Fruit fly (Drosophila melanogaster) Kc167 (cell line): ENCODE data around the gene CG13760.

Source experiments
- Myc ChIP-seq: fragments of >200 bp; optimal IDR thresholded peaks from 2 replicates; lab custom pipeline; 2017; ENCODE audit warnings: missing external identifiers
- Sin3A ChIP-seq: fragments of >200 bp; optimal IDR thresholded peaks from 2 replicates; lab custom pipeline; 2018; ENCODE audit warnings: missing external identifiers
- h ChIP-seq: fragments of >200 bp; optimal IDR thresholded peaks from 3 replicates; lab custom pipeline; 2018; ENCODE audit warnings: missing external identifiers
- insv ChIP-seq: fragments of >200 bp; optimal IDR thresholded peaks from 3 replicates; lab custom pipeline; 2018; ENCODE audit warnings: missing external identifiers
- psq ChIP-seq: fragments of >200 bp; optimal IDR thresholded peaks from 2 replicates; lab custom pipeline; 2017; ENCODE audit warnings: missing external identifiers
- ttk ChIP-seq: sonication (Bioruptor generic); optimal IDR thresholded peaks from 2 replicates; lab custom pipeline; 2017; ENCODE audit warnings: missing external identifiers

Gene CG13760

dm6 chrX:2553862-2554261 is 31.6 kb downstream of the CG13760 start:
- TF ChIP-seq Myc (no peak), insv (lab: Kevin White, UChicago) (no peak), Sin3A (lab: Kevin White, UChicago) (no peak), ttk (lab: Kevin White, UChicago) (no peak), h (lab: Kevin White, UChicago) (no peak), psq (lab: Kevin White, UChicago) (no peak)

dm6 chrX:2551906-2552305 is 33.6 kb downstream of the CG13760 start, which contains the start of gene Pdfr:
Gene Pdfr (plus strand): TSS chrX:2552206.
- no peak for TF ChIP-seq ttk (lab: Kevin White, UChicago)
- no peak for TF ChIP-seq Myc
- no peak for TF ChIP-seq h (lab: Kevin White, UChicago)
- no peak for TF ChIP-seq psq (lab: Kevin White, UChicago)
- TF ChIP-seq Sin3A (lab: Kevin White, UChicago) = no peak
- TF ChIP-seq insv (lab: Kevin White, UChicago) = no peak

DNA sequence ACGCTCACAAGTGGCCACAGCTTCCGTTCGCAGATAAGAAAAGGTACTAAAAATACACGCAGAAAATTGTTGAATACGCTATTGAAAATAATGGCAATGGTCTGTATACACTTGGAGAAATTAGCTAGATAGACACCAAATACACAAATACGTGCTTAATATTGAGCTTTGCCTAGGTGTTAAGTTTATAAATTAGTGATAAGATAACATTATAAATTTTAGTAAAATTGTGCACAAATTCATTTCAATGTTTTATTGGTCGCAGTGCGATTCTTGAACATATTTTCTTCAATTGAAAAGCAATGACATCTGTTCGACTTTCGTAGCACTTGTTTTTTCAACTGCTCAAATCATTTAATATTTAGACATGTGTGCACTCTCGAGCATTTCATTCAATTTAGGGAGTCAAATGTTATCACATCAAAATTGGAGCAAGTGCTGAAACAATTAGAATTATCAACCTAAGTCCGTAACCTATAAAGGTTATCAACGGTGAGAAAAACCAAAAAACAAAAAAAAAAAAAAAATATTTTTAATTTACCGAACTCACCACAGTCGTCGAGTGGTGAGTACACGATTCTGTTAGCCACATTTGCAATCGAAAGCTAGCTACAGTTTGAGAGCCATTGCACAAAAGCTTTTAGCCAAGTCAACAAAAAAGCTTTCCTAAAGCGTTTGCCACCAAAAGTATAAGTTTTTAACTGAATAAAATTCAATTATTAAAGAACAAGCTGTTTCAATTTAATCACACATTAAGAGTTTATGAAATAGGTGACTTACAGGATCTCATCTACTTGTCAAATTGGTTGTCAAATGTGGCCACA is 38.6 kb downstream of the CG13760 start:
- TF ChIP-seq psq (lab: Kevin White, UChicago) (no peak), insv (lab: Kevin White, UChicago) (no peak), h (lab: Kevin White, UChicago) (no peak), Sin3A (lab: Kevin White, UChicago) (no peak), ttk (lab: Kevin White, UChicago) (no peak), Myc (no peak)

DNA sequence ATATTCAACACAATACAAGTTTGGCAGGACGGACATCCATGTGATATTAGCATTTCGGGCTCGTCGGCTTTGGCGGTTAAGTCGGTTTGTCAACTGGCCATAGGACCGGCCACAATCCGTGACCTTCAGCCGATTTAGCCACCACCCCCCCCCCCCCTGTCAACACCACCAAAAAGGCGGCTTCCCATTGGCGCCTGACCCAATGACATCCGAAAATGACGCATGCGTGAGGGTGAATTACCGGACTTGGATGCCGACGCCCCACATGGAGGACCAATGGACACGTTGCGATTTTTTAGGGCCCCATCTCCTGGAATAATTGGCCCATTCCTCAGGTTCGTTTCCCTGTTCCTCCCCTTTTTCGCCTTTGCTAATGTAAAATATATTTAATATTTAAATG is 39.2 kb downstream of the CG13760 start:
- TF ChIP-seq insv (lab: Kevin White, UChicago) (no peak), psq (lab: Kevin White, UChicago) (no peak), ttk (lab: Kevin White, UChicago) (no peak), h (lab: Kevin White, UChicago) (no peak), Myc (no peak), Sin3A (lab: Kevin White, UChicago) (no peak)

- no peak for TF ChIP-seq h (lab: Kevin White, UChicago)
- TF ChIP-seq psq (lab: Kevin White, UChicago) = no peak
- no peak for TF ChIP-seq Myc
- no peak for TF ChIP-seq ttk (lab: Kevin White, UChicago)
Observed at dm6 chrX:2545328-2545758, 40.2 kb downstream of the CG13760 start, which contains the start of gene trol. Gene trol (minus strand): TSS chrX:2545427.

DNA sequence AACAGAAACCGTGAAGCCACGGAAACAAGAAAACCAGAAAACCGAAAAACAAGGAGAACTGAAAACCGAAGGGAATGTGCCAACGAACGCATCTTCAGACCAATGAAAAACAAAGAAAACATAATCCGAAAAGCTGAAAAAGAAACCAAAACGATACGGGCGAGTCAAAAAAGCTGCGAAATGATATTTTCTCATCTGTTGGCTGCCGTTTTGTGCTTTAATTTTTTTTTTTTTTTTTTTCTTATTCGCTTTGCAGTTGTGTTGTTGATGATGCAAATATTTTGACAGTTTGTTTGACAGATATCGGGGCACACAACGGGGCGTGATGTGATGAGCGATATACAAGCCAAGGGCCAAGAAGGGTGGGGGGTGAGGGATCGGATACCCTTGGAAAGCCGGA is 43.0 kb downstream of the CG13760 start:
- TF ChIP-seq Myc (no peak), h (lab: Kevin White, UChicago) (no peak), ttk (lab: Kevin White, UChicago) (no peak), psq (lab: Kevin White, UChicago) (no peak), insv (lab: Kevin White, UChicago) (no peak), Sin3A (lab: Kevin White, UChicago) (no peak)

- TF ChIP-seq h (lab: Kevin White, UChicago) (no peak), psq (lab: Kevin White, UChicago) (no peak), Myc (no peak), ttk (lab: Kevin White, UChicago) (no peak), insv (lab: Kevin White, UChicago) (no peak), Sin3A (lab: Kevin White, UChicago) (no peak)
Observed at dm6 chrX:2539495-2539894, 46.0 kb downstream of the CG13760 start.

DNA sequence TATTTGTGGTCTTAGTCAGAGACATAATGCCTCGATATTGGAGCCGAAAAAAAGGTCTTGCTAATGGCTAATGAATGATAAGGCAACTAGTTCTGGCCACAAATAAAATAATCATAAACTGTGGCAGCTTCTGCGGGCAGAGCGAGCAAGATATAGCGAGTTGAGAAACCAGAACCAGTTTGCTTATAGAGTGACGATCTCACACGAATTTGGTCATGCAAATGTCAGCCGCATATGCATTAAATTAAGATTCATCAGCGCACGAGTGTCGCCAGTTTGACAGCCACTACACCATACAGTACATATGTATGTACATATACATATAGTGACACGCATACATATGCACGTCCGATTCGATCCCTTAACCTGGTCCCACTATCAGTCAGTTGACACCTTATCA is 47.1 kb downstream of the CG13760 start:
- TF ChIP-seq psq (lab: Kevin White, UChicago) = no peak
- no peak for TF ChIP-seq h (lab: Kevin White, UChicago)
- TF ChIP-seq insv (lab: Kevin White, UChicago) = no peak
- no peak for TF ChIP-seq ttk (lab: Kevin White, UChicago)
- no peak for TF ChIP-seq Myc
- TF ChIP-seq Sin3A (lab: Kevin White, UChicago) = no peak

DNA sequence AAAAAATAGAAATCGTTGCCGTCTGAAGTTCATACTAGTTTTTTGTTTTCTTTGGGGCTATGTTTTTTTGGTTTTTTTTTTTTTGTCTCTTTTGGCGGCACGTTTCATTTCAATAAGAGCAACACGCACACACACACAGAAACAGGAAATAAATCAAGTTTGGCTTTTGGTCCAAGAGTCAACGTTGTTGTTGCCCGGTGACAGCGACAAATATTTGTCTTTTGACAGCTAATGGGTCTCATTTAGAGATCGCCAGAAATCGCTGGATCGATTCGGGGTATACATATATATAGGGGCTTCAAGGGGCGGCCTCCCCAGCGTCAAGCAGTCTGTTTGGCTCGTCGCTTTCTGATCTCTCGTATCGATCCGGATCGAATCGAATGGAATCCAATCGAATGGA is 48.1 kb downstream of the CG13760 start:
- no peak for TF ChIP-seq Sin3A (lab: Kevin White, UChicago)
- no peak for TF ChIP-seq insv (lab: Kevin White, UChicago)
- no peak for TF ChIP-seq h (lab: Kevin White, UChicago)
- TF ChIP-seq Myc = no peak
- no peak for TF ChIP-seq psq (lab: Kevin White, UChicago)
- no peak for TF ChIP-seq ttk (lab: Kevin White, UChicago)

- TF ChIP-seq Myc = no peak
Observed at dm6 chrX:2536136-2536535, 49.4 kb downstream of the CG13760 start.

dm6 chrX:2534951-2535693 is 50.4 kb downstream of the CG13760 start:
- TF ChIP-seq Myc = no peak
- TF ChIP-seq h (lab: Kevin White, UChicago) = no peak
- no peak for TF ChIP-seq psq (lab: Kevin White, UChicago)
- no peak for TF ChIP-seq insv (lab: Kevin White, UChicago)
- TF ChIP-seq Sin3A (lab: Kevin White, UChicago) = no peak
- TF ChIP-seq ttk (lab: Kevin White, UChicago) = no peak
